Fruit fly (Drosophila melanogaster) whole organism, embryonic: ENCODE results near the gene CG34136.
A peak's percentile ranks its signal among the peaks of the same experiment; 100 is the strongest.

Experiments
- ATbp ChIP-seq: fragments of 200-800 bp; sonication (Bioruptor generic); optimal IDR thresholded peaks from 2 replicates; lab custom pipeline; 2017; ENCODE audit warnings: missing biosample characterization, mild to moderate bottlenecking, missing genetic modification characterization, missing genetic modification reagents
- Abd-B ChIP-seq: fragments of 200-800 bp; sonication (Bioruptor generic); optimal IDR thresholded peaks from 2 replicates; lab custom pipeline; 2018; ENCODE audit warnings: missing biosample characterization, mild to moderate bottlenecking, missing genetic modification characterization, moderate library complexity
- B-H1 ChIP-seq: fragments of 200-800 bp; sonication (Bioruptor generic); IDR thresholded peaks from 3 replicates; pipeline ENCODE4 v1.3.6; 2022; ENCODE audit warnings: missing biosample characterization, missing genetic modification characterization
- BtbVII ChIP-seq: fragments of 200-800 bp; sonication (Bioruptor generic); optimal IDR thresholded peaks from 3 replicates; lab custom pipeline; 2017; ENCODE audit warnings: missing biosample characterization, mild to moderate bottlenecking, missing genetic modification characterization
- CG10979 ChIP-seq: fragments of 200-800 bp; sonication (Bioruptor generic); optimal IDR thresholded peaks from 2 replicates; lab custom pipeline; 2018; ENCODE audit warnings: missing biosample characterization, mild to moderate bottlenecking, missing genetic modification characterization, moderate library complexity
- CG12104 ChIP-seq: fragments of 200-800 bp; sonication (Bioruptor generic); optimal IDR thresholded peaks from 3 replicates; lab custom pipeline; 2016; ENCODE audit warnings: missing biosample characterization, missing genetic modification characterization
- CG12299 ChIP-seq: fragments of 200-800 bp; sonication (Bioruptor generic); optimal IDR thresholded peaks from 2 replicates; lab custom pipeline; 2018; ENCODE audit warnings: missing biosample characterization, mild to moderate bottlenecking, missing genetic modification characterization
- CG12769 ChIP-seq: fragments of 200-800 bp; sonication (Bioruptor generic); optimal IDR thresholded peaks from 2 replicates; lab custom pipeline; 2019; ENCODE audit warnings: missing biosample characterization, mild to moderate bottlenecking, missing genetic modification characterization, moderate library complexity
- CG14860 ChIP-seq: fragments of 200-800 bp; sonication (Bioruptor generic); IDR thresholded peaks from 3 replicates; pipeline ENCODE4 v1.3.6; 2022; ENCODE audit warnings: missing biosample characterization, missing genetic modification characterization; ENCODE audit not compliant: partially characterized antibody
- CG15011 ChIP-seq: fragments of 200-800 bp; sonication (Bioruptor generic); optimal IDR thresholded peaks from 3 replicates; lab custom pipeline; 2018; ENCODE audit warnings: missing biosample characterization, mild to moderate bottlenecking, missing genetic modification characterization
- CG1603 ChIP-seq: fragments of 200-800 bp; sonication (Bioruptor generic); optimal IDR thresholded peaks from 2 replicates; lab custom pipeline; 2019; ENCODE audit warnings: missing biosample characterization, mild to moderate bottlenecking, missing genetic modification characterization, moderate library complexity
- CG16813 ChIP-seq: fragments of 200-800 bp; sonication (Bioruptor generic); IDR thresholded peaks from 3 replicates; pipeline ENCODE4 v1.3.6; 2022; ENCODE audit warnings: missing biosample characterization, missing genetic modification characterization; ENCODE audit not compliant: partially characterized antibody
- CG17186 ChIP-seq: fragments of 200-800 bp; sonication (Bioruptor generic); optimal IDR thresholded peaks from 3 replicates; lab custom pipeline; 2017; ENCODE audit warnings: missing biosample characterization, missing genetic modification reagents, missing genetic modification characterization
- CG17359 ChIP-seq: fragments of 200-800 bp; sonication (Bioruptor generic); optimal IDR thresholded peaks from 3 replicates; lab custom pipeline; 2018; ENCODE audit warnings: missing biosample characterization, mild to moderate bottlenecking, missing genetic modification characterization, moderate library complexity
- CG1792 ChIP-seq: fragments of 200-800 bp; sonication (Bioruptor generic); optimal IDR thresholded peaks from 2 replicates; lab custom pipeline; 2016; ENCODE audit warnings: missing biosample characterization, missing genetic modification characterization
- CG18476 ChIP-seq: fragments of 200-800 bp; sonication (Bioruptor generic); optimal IDR thresholded peaks from 2 replicates; lab custom pipeline; 2016; ENCODE audit warnings: missing biosample characterization, mild to moderate bottlenecking, missing genetic modification characterization
- CG2129 ChIP-seq: fragments of 200-800 bp; sonication (Bioruptor generic); IDR thresholded peaks from 2 replicates; pipeline ENCODE4 v1.3.6; 2022; ENCODE audit warnings: missing biosample characterization, missing genetic modification characterization; ENCODE audit not compliant: partially characterized antibody
- CG2889 ChIP-seq: fragments of 200-800 bp; sonication (Bioruptor generic); IDR thresholded peaks from 3 replicates; pipeline ENCODE4 v1.3.6; 2022; ENCODE audit warnings: missing biosample characterization, missing genetic modification characterization
- CG34422 ChIP-seq: fragments of 200-800 bp; sonication (Bioruptor generic); IDR thresholded peaks from 3 replicates; pipeline ENCODE4 v1.3.6; 2022; ENCODE audit warnings: missing biosample characterization, missing genetic modification characterization
- CG6765 ChIP-seq: fragments of 200-800 bp; sonication (Bioruptor generic); optimal IDR thresholded peaks from 3 replicates; lab custom pipeline; 2017; ENCODE audit warnings: missing biosample characterization, mild to moderate bottlenecking, missing genetic modification characterization
- CG7786 ChIP-seq: fragments of 200-800 bp; sonication (Bioruptor generic); optimal IDR thresholded peaks from 2 replicates; lab custom pipeline; 2016; ENCODE audit warnings: missing biosample characterization, missing genetic modification characterization
- CG8478 ChIP-seq: fragments of >200 bp; optimal IDR thresholded peaks from 2 replicates; lab custom pipeline; 2018
- Doc3 ChIP-seq: fragments of 200-800 bp; sonication (Bioruptor generic); IDR thresholded peaks from 3 replicates; pipeline ENCODE4 v1.3.6; 2022; ENCODE audit warnings: missing biosample characterization, missing genetic modification characterization; ENCODE audit not compliant: partially characterized antibody
- Ets65A ChIP-seq: fragments of 200-800 bp; sonication (Bioruptor generic); peaks from one replicate; lab custom pipeline; 2016; ENCODE audit warnings: missing biosample characterization, missing genetic modification characterization
- GATAe ChIP-seq: fragments of 200-800 bp; sonication (Bioruptor generic); conservative IDR thresholded peaks from 2 replicates; pipeline ENCODE4 v1.3.6; 2022; ENCODE audit warnings: missing biosample characterization, missing genetic modification characterization
- Hand ChIP-seq: fragments of 200-800 bp; sonication (Bioruptor generic); optimal IDR thresholded peaks from 2 replicates; lab custom pipeline; 2017; ENCODE audit warnings: mild to moderate bottlenecking, missing biosample characterization, missing genetic modification reagents, missing genetic modification characterization
- Hmr ChIP-seq: fragments of 200-800 bp; sonication (Bioruptor generic); optimal IDR thresholded peaks from 3 replicates; lab custom pipeline; 2017; ENCODE audit warnings: mild to moderate bottlenecking, missing biosample characterization, missing genetic modification reagents, missing genetic modification characterization
- Pdp1 ChIP-seq, 2 experiments: fragments of 200-800 bp; sonication (Bioruptor generic); optimal IDR thresholded peaks; 3 replicates each; lab custom pipeline; 2016; ENCODE audit warnings: missing biosample characterization in 2 of 2, missing genetic modification characterization in 2 of 2, mild to moderate bottlenecking in 1 of 2, moderate library complexity in 1 of 2
- Spps ChIP-seq: fragments of 200-800 bp; sonication (Bioruptor generic); optimal IDR thresholded peaks from 2 replicates; lab custom pipeline; 2018; ENCODE audit warnings: missing biosample characterization, mild to moderate bottlenecking, missing genetic modification characterization
- Vsx1 ChIP-seq: fragments of 200-800 bp; sonication (Bioruptor generic); optimal IDR thresholded peaks from 2 replicates; lab custom pipeline; 2017; ENCODE audit warnings: missing biosample characterization, mild to moderate bottlenecking, missing genetic modification characterization, missing genetic modification reagents
- Xrp1 ChIP-seq: fragments of 200-800 bp; sonication (Bioruptor generic); IDR thresholded peaks from 2 replicates; pipeline ENCODE4 v1.3.6; 2022; ENCODE audit warnings: missing biosample characterization, missing genetic modification characterization
- ac ChIP-seq: fragments of 200-800 bp; sonication (Bioruptor generic); optimal IDR thresholded peaks from 3 replicates; lab custom pipeline; 2017; ENCODE audit warnings: missing biosample characterization, mild to moderate bottlenecking, missing genetic modification characterization
- ato ChIP-seq: fragments of 200-800 bp; sonication (Bioruptor generic); IDR thresholded peaks from 2 replicates; pipeline ENCODE4 v1.3.6; 2022; ENCODE audit warnings: missing biosample characterization, missing genetic modification characterization; ENCODE audit not compliant: partially characterized antibody
- bab2 ChIP-seq: fragments of 200-800 bp; sonication (Bioruptor generic); optimal IDR thresholded peaks from 2 replicates; lab custom pipeline; 2016; ENCODE audit warnings: missing biosample characterization, missing genetic modification characterization
- bcd ChIP-seq: fragments of 200-800 bp; sonication (Bioruptor generic); optimal IDR thresholded peaks from 2 replicates; lab custom pipeline; 2017; ENCODE audit warnings: missing biosample characterization, mild to moderate bottlenecking, missing genetic modification characterization
- bsh ChIP-seq, 2 experiments: fragments of 200-800 bp; sonication (Bioruptor generic); optimal IDR thresholded peaks; 2 replicates each; lab custom pipeline; 2017 to 2018; ENCODE audit warnings: mild to moderate bottlenecking in 2 of 2, missing biosample characterization in 2 of 2, missing genetic modification characterization in 2 of 2, moderate library complexity in 1 of 2
- chinmo ChIP-seq: fragments of 200-800 bp; sonication (Bioruptor generic); IDR thresholded peaks from 4 replicates; pipeline ENCODE4 v1.3.6; 2022; ENCODE audit warnings: missing biosample characterization, missing genetic modification characterization; ENCODE audit not compliant: partially characterized antibody
- croc ChIP-seq: fragments of 200-800 bp; sonication (Bioruptor generic); conservative IDR thresholded peaks from 3 replicates; pipeline ENCODE4 v1.3.6; 2022; ENCODE audit warnings: missing biosample characterization, missing genetic modification characterization
- crp ChIP-seq, 2 experiments: fragments of 200-800 bp; sonication (Bioruptor generic); optimal IDR thresholded peaks; 2 replicates in 1 of 2; 3 replicates in 1 of 2; lab custom pipeline; 2017; ENCODE audit warnings: missing biosample characterization in 2 of 2, missing genetic modification characterization in 2 of 2, mild to moderate bottlenecking in 1 of 2, moderate library complexity in 1 of 2
- dan ChIP-seq: fragments of 200-800 bp; sonication (Bioruptor generic); IDR thresholded peaks from 2 replicates; pipeline ENCODE4 v1.3.6; 2022; ENCODE audit warnings: missing biosample characterization, missing genetic modification characterization
- gfzf ChIP-seq: fragments of 200-800 bp; sonication (Bioruptor generic); optimal IDR thresholded peaks from 2 replicates; lab custom pipeline; 2016; ENCODE audit warnings: missing biosample characterization, mild to moderate bottlenecking, missing genetic modification characterization, moderate library complexity
- grau ChIP-seq: fragments of 200-800 bp; optimal IDR thresholded peaks from 3 replicates; lab custom pipeline; 2019; ENCODE audit warnings: missing biosample characterization, mild to moderate bottlenecking, missing genetic modification characterization, moderate library complexity
- h ChIP-seq: fragments of >200 bp; optimal IDR thresholded peaks from 2 replicates; lab custom pipeline; 2017
- hbn ChIP-seq: fragments of 200-800 bp; sonication (Bioruptor generic); IDR thresholded peaks from 2 replicates; pipeline ENCODE4 v1.3.6; 2022; ENCODE audit warnings: missing biosample characterization, missing genetic modification characterization; ENCODE audit not compliant: partially characterized antibody
- maf-S ChIP-seq: fragments of 200-800 bp; sonication (Bioruptor generic); optimal IDR thresholded peaks from 2 replicates; lab custom pipeline; 2016; ENCODE audit warnings: missing biosample characterization, missing genetic modification characterization
- mam ChIP-seq: fragments of 200-800 bp; sonication (Bioruptor generic); optimal IDR thresholded peaks from 3 replicates; lab custom pipeline; 2016; ENCODE audit warnings: missing biosample characterization, missing genetic modification characterization
- nerfin-2 ChIP-seq: fragments of 200-800 bp; sonication (Bioruptor generic); IDR thresholded peaks from 2 replicates; pipeline ENCODE4 v1.3.6; 2022; ENCODE audit warnings: missing biosample characterization, missing genetic modification characterization; ENCODE audit not compliant: partially characterized antibody
- psq ChIP-seq: fragments of 200-800 bp; sonication (Bioruptor generic); optimal IDR thresholded peaks from 2 replicates; lab custom pipeline; 2017; ENCODE audit warnings: missing biosample characterization, missing genetic modification characterization
- run ChIP-seq: fragments of 200-800 bp; sonication (Bioruptor generic); optimal IDR thresholded peaks from 3 replicates; lab custom pipeline; 2018; ENCODE audit warnings: missing biosample characterization, mild to moderate bottlenecking, missing genetic modification characterization
- zf30C ChIP-seq: fragments of 200-800 bp; sonication (Bioruptor generic); optimal IDR thresholded peaks from 3 replicates; lab custom pipeline; 2018; ENCODE audit warnings: missing biosample characterization, mild to moderate bottlenecking, missing genetic modification characterization

CG34136 gene

DNA sequence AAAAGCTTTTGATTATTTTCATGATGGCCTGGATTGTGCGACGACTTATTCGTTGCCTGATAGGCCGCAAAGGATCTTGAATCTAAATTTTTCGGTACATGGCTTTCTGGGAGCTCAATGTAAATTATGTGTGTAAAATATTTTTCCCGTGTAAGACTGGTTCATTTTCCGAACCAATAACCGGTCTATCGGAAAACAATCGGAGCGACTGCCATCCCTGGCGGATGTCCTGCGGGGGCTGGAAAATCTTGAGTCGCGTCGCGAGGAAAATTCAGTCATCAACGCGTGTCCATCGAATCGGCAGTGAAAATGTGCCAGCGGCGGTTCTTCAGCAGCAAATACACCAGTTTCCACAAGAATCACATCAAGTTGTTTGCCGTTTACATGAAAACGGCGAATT, 7.6 kb downstream of the CG34136 start, which contains the start of the genes CG46307 and Nhe2 (continued):
- TF ChIP-seq ATbp (GFP tag; lab: Kevin White, UChicago) (no peak), chinmo (no peak), bcd (GFP tag; lab: Kevin White, UChicago) (no peak), B-H1 (0 out of 3 replicates have a peak, but pooled peaks have one; percentile 16), Xrp1 (GFP tag; lab: Robert Waterston, UW) (no peak; the same call in 1 of the 2 replicates), maf-S (GFP tag; lab: Kevin White, UChicago) (no peak), BtbVII (GFP tag; lab: Kevin White, UChicago) (no peak), zf30C (GFP tag; lab: Kevin White, UChicago) (peak; percentile 90), ato (no peak), Abd-B (no peak), Ets65A (GFP tag; lab: Kevin White, UChicago) (peak; percentile 78), Vsx1 (GFP tag; lab: Kevin White, UChicago) (no peak), run (tag; lab: Kevin White, UChicago) (no peak), crp (GFP tag; optimal IDR thresholded peaks at IDR 0.05; lab: Kevin White, UChicago) (no peak), CG12104 (no peak), CG12299 (tag; lab: Kevin White, UChicago) (no peak), CG14860 (no peak), GATAe (no peak), CG8478 (lab: Kevin White, UChicago) (no peak), CG34422 (0 out of 3 replicates have a peak, but pooled peaks have one; percentile 51), croc (GFP tag; lab: Robert Waterston, UW) (no peak), mam (GFP tag; lab: Kevin White, UChicago) (no peak), CG18476 (GFP tag; lab: Kevin White, UChicago) (no peak), nerfin-2 (GFP tag; lab: Robert Waterston, UW) (no peak), CG10979 (tag; lab: Kevin White, UChicago) (no peak), Doc3 (GFP tag; lab: Robert Waterston, UW) (no peak), Pdp1 (GFP tag; optimal IDR thresholded peaks at IDR 0.05; lab: Kevin White, UChicago) (no peak), CG7786 (GFP tag; lab: Kevin White, UChicago) (no peak), hbn (GFP tag; lab: Robert Waterston, UW) (no peak), bab2 (GFP tag; lab: Kevin White, UChicago) (no peak), Spps (tag; lab: Kevin White, UChicago) (no peak), Hmr (peak; percentile 25), CG6765 (no peak), h (no peak), CG17359 (tag; lab: Kevin White, UChicago) (no peak), CG15011 (GFP tag; lab: Kevin White, UChicago) (no peak), CG12769 (tag; lab: Kevin White, UChicago) (no peak), ac (GFP tag; lab: Kevin White, UChicago) (no peak), CG2129 (no peak), CG1792 (GFP tag; lab: Kevin White, UChicago) (no peak), CG1603 (peak; percentile 35), bsh (GFP tag; optimal IDR thresholded peaks at IDR 0.05; lab: Kevin White, UChicago) (peak in 1 of 2 experiments; percentile 16), Hand (GFP tag; lab: Kevin White, UChicago) (no peak), psq (GFP tag; lab: Kevin White, UChicago) (no peak), dan (GFP tag; lab: Robert Waterston, UW) (no peak), CG17186 (GFP tag; lab: Kevin White, UChicago) (no peak), grau (no peak), gfzf (GFP tag; lab: Kevin White, UChicago) (peak; percentile 36), CG16813 (GFP tag; lab: Robert Waterston, UW) (peak; percentile 47; the same call in 2 of the 3 replicates), CG2889 (GFP tag; lab: Robert Waterston, UW) (no peak)
